Worm (Caenorhabditis elegans): ENCODE measurements around the gene clec-224.
A peak's percentile ranks its signal among the peaks of the same experiment; 100 is the strongest.

clec-224 gene

ce11 chrV:12208678-12209077 lies 29.4 kb upstream of the clec-224 start:
- peak; percentile 70 for TF ChIP-seq nhr-80 (tag; optimal IDR thresholded peaks at IDR 0.05)
- TF ChIP-seq let-607 (tag; optimal IDR thresholded peaks at IDR 0.05): peak; percentile 96
- no peak for TF ChIP-seq ztf-18 (tag; optimal IDR thresholded peaks at IDR 0.05)

- TF ChIP-seq ekl-4 (GFP tag; IDR thresholded peaks at IDR 0.05): no peak
- no peak for TF ChIP-seq nhr-80 (tag; optimal IDR thresholded peaks at IDR 0.05)
- TF ChIP-seq hmg-20 (GFP tag; IDR thresholded peaks at IDR 0.05): no peak
- TF ChIP-seq mxl-1 (tag; optimal IDR thresholded peaks at IDR 0.05): no peak
Measured at ce11 chrV:12199474-12199873, 20.2 kb upstream of the clec-224 start.

- no peak for TF ChIP-seq rec-8 (tag; optimal IDR thresholded peaks at IDR 0.05)
- TF ChIP-seq hmg-20 (GFP tag; IDR thresholded peaks at IDR 0.05): no peak
- TF ChIP-seq egl-18 (GFP tag; IDR thresholded peaks at IDR 0.05): no peak
- no peak for TF ChIP-seq rcor-1 (GFP tag; IDR thresholded peaks at IDR 0.05)
Measured at ce11 chrV:12198545-12198944, 19.3 kb upstream of the clec-224 start, which contains the start of gene lon-3. lon-3 (minus strand) TSS chrV:12198645.

- TF ChIP-seq Y67H2A.10 (GFP tag; conservative IDR thresholded peaks at IDR 0.05): no peak
- TF ChIP-seq tbx-9 (tag; optimal IDR thresholded peaks at IDR 0.05; ENCODE audit: borderline replicate concordance): no peak
- peak; percentile 70; the same call in 1 of the 2 replicates for TF ChIP-seq egrh-3 (GFP tag; IDR thresholded peaks at IDR 0.05)
- no peak for TF ChIP-seq lin-35 (GFP tag; optimal IDR thresholded peaks at IDR 0.05)
- peak; percentile 79 for TF ChIP-seq zfh-2 (GFP tag; conservative IDR thresholded peaks at IDR 0.05)
Measured at ce11 chrV:12197748-12198147, 18.5 kb upstream of the clec-224 start.

ce11 chrV:12196659-12197058 lies 17.4 kb upstream of the clec-224 start:
- no peak for TF ChIP-seq attf-3 (GFP tag; conservative IDR thresholded peaks at IDR 0.05)
- no peak for TF ChIP-seq attf-6 (GFP tag; IDR thresholded peaks at IDR 0.05)
- TF ChIP-seq let-526 (GFP tag; IDR thresholded peaks at IDR 0.05): no peak
- no peak for TF ChIP-seq xnd-1 (tag; optimal IDR thresholded peaks at IDR 0.05)
- no peak for TF ChIP-seq tbp1 (GFP tag; optimal IDR thresholded peaks at IDR 0.05)
- no peak for TF ChIP-seq Y53G8AR.9 (GFP tag; conservative IDR thresholded peaks at IDR 0.05)
- TF ChIP-seq efl-1 (GFP tag; optimal IDR thresholded peaks at IDR 0.05): no peak
- no peak for TF ChIP-seq unc-62 (GFP tag; optimal IDR thresholded peaks at IDR 0.05)
- TF ChIP-seq lir-1 (GFP tag; conservative IDR thresholded peaks at IDR 0.05): no peak
- no peak for TF ChIP-seq sdz-38 (tag; optimal IDR thresholded peaks at IDR 0.05)
- no peak for TF ChIP-seq F55B11.4 (tag; optimal IDR thresholded peaks at IDR 0.05; ENCODE audit: borderline replicate concordance, insufficient read depth)
- no peak for TF ChIP-seq F57C9.4 (tag; optimal IDR thresholded peaks at IDR 0.05)
- TF ChIP-seq zim-3 (tag; optimal IDR thresholded peaks at IDR 0.05): no peak
- TF ChIP-seq nhr-80 (tag; optimal IDR thresholded peaks at IDR 0.05): no peak
- TF ChIP-seq unc-130 (GFP tag; optimal IDR thresholded peaks at IDR 0.05): no peak
- TF ChIP-seq lsy-27 (tag; optimal IDR thresholded peaks at IDR 0.05; ENCODE audit: borderline replicate concordance, insufficient read depth): no peak

- TF ChIP-seq hmg-1.2 (GFP tag; IDR thresholded peaks at IDR 0.05) (no peak), lin-26 (GFP tag; IDR thresholded peaks at IDR 0.05) (no peak), C06A6.2 (GFP tag; conservative IDR thresholded peaks at IDR 0.05) (no peak), attf-3 (GFP tag; conservative IDR thresholded peaks at IDR 0.05) (no peak)
Measured at ce11 chrV:12195845-12196244, 16.6 kb upstream of the clec-224 start, which contains the start of gene ZK836.3. ZK836.3 (minus strand) TSS chrV:12195945.
